Worm (Caenorhabditis elegans) whole organism, late embryonic: ENCODE data around the gene cox-11.

Source experiments
- C38D4.7 ChIP-seq: fragments of 200-800 bp; sonication (Bioruptor generic); optimal IDR thresholded peaks from 2 replicates; lab custom pipeline; 2018; ENCODE audit warnings: mild to moderate bottlenecking, missing genetic modification characterization, moderate library complexity, missing compliant biosample characterization
- F13H6.1 ChIP-seq: sonication (generic microtip); optimal IDR thresholded peaks from 2 replicates; lab custom pipeline; 2016; ENCODE audit warnings: missing genetic modification characterization, missing compliant biosample characterization
- K02D7.2 ChIP-seq: sonication (generic microtip); optimal IDR thresholded peaks from 2 replicates; lab custom pipeline; 2017; ENCODE audit warnings: mild to moderate bottlenecking, missing genetic modification characterization, missing compliant biosample characterization
- K09A11.1 ChIP-seq: sonication (generic microtip); optimal IDR thresholded peaks from 2 replicates; lab custom pipeline; 2017; ENCODE audit warnings: antibody characterized with exemption, mild to moderate bottlenecking, missing genetic modification characterization, missing compliant biosample characterization; ENCODE audit not compliant: insufficient read depth
- ahr-1 ChIP-seq: sonication (generic microtip); optimal IDR thresholded peaks from 2 replicates; lab custom pipeline; 2016; ENCODE audit warnings: missing genetic modification characterization, missing compliant biosample characterization
- ama-1 ChIP-seq: fragments of 150-350 bp; optimal IDR thresholded peaks from 2 replicates; lab custom pipeline; 2014
- ceh-22 ChIP-seq: sonication (generic microtip); optimal IDR thresholded peaks from 2 replicates; lab custom pipeline; 2017; ENCODE audit warnings: missing biosample characterization, missing genetic modification characterization
- ceh-31 ChIP-seq: sonication (generic microtip); optimal IDR thresholded peaks from 2 replicates; lab custom pipeline; 2016; ENCODE audit warnings: missing genetic modification characterization, missing compliant biosample characterization
- ceh-34 ChIP-seq: sonication (generic microtip); optimal IDR thresholded peaks from 2 replicates; lab custom pipeline; 2016; ENCODE audit warnings: mild to moderate bottlenecking, missing genetic modification characterization, missing compliant biosample characterization
- ceh-45 ChIP-seq: fragments of 200-800 bp; sonication (Bioruptor generic); IDR thresholded peaks from 2 replicates; pipeline ENCODE4 v1.3.6; 2022; ENCODE audit warnings: missing genetic modification reagents, missing genetic modification characterization, missing compliant biosample characterization
- ceh-6 ChIP-seq: fragments of 200-800 bp; sonication (Bioruptor generic); optimal IDR thresholded peaks from 2 replicates; lab custom pipeline; 2018; ENCODE audit warnings: mild to moderate bottlenecking, missing genetic modification characterization, missing compliant biosample characterization
- elt-2 ChIP-seq: sonication (generic microtip); optimal IDR thresholded peaks from 2 replicates; lab custom pipeline; 2016; ENCODE audit warnings: missing genetic modification reagents, missing genetic modification characterization, missing compliant biosample characterization
- elt-4 ChIP-seq: sonication (generic microtip); optimal IDR thresholded peaks from 2 replicates; lab custom pipeline; 2016; ENCODE audit warnings: missing genetic modification characterization, missing compliant biosample characterization
- eyg-1 ChIP-seq: sonication (generic microtip); optimal IDR thresholded peaks from 2 replicates; lab custom pipeline; 2016; ENCODE audit warnings: missing genotype, missing genetic modification characterization, missing compliant biosample characterization
- fax-1 ChIP-seq: sonication (generic microtip); optimal IDR thresholded peaks from 2 replicates; lab custom pipeline; 2016; ENCODE audit warnings: missing genotype, missing genetic modification characterization, missing compliant biosample characterization
- fkh-10 ChIP-seq: fragments of 150-350 bp; optimal IDR thresholded peaks from 2 replicates; lab custom pipeline; 2014; ENCODE audit warnings: missing biosample characterization, missing genetic modification reagents, missing genetic modification characterization
- hlh-13 ChIP-seq: fragments of 200-800 bp; sonication (Bioruptor generic); optimal IDR thresholded peaks from 2 replicates; lab custom pipeline; 2018; ENCODE audit warnings: mild to moderate bottlenecking, missing genetic modification characterization, missing compliant biosample characterization
- hlh-15 ChIP-seq: sonication (generic microtip); optimal IDR thresholded peaks from 2 replicates; lab custom pipeline; 2016; ENCODE audit warnings: missing genetic modification characterization, missing compliant biosample characterization
- hlh-30 ChIP-seq: sonication (generic microtip); optimal IDR thresholded peaks from 2 replicates; lab custom pipeline; 2017; ENCODE audit warnings: antibody characterized with exemption, missing genetic modification characterization, missing compliant biosample characterization; ENCODE audit not compliant: insufficient read depth
- hlh-6 ChIP-seq: sonication (generic microtip); optimal IDR thresholded peaks from 2 replicates; lab custom pipeline; 2016; ENCODE audit warnings: missing genotype, missing genetic modification characterization, missing compliant biosample characterization
- lim-6 ChIP-seq: sonication (generic microtip); optimal IDR thresholded peaks from 2 replicates; lab custom pipeline; 2016; ENCODE audit warnings: missing genetic modification characterization, missing compliant biosample characterization
- madf-2 ChIP-seq: sonication (generic microtip); optimal IDR thresholded peaks from 2 replicates; lab custom pipeline; 2017; ENCODE audit warnings: missing genetic modification characterization, missing compliant biosample characterization
- mec-3 ChIP-seq: sonication (generic microtip); optimal IDR thresholded peaks from 2 replicates; lab custom pipeline; 2016; ENCODE audit warnings: borderline replicate concordance, missing genetic modification characterization, missing compliant biosample characterization
- nfya-1 ChIP-seq: sonication (generic microtip); optimal IDR thresholded peaks from 2 replicates; lab custom pipeline; 2017; ENCODE audit warnings: missing genetic modification characterization, mild to moderate bottlenecking, missing compliant biosample characterization, antibody characterized with exemption, moderate library complexity
- nhr-11 ChIP-seq: fragments of 150-350 bp; optimal IDR thresholded peaks from 2 replicates; lab custom pipeline; 2014; ENCODE audit warnings: missing biosample characterization, missing genetic modification characterization
- odd-2 ChIP-seq: sonication (generic microtip); optimal IDR thresholded peaks from 2 replicates; lab custom pipeline; 2017; ENCODE audit warnings: antibody characterized with exemption, mild to moderate bottlenecking, missing genetic modification characterization, missing compliant biosample characterization
- pha-2 ChIP-seq: sonication (generic microtip); optimal IDR thresholded peaks from 2 replicates; lab custom pipeline; 2017; ENCODE audit warnings: mild to moderate bottlenecking, missing genetic modification characterization, missing compliant biosample characterization
- pha-4 ChIP-seq: fragments of 150-350 bp; optimal IDR thresholded peaks from 2 replicates; lab custom pipeline; 2018; ENCODE audit warnings: missing biosample characterization, missing genetic modification reagents, missing genetic modification characterization
- rnt-1 ChIP-seq: sonication (generic microtip); optimal IDR thresholded peaks from 2 replicates; lab custom pipeline; 2016; ENCODE audit warnings: missing genetic modification characterization, missing compliant biosample characterization
- sox-4 ChIP-seq: sonication (generic microtip); optimal IDR thresholded peaks from 2 replicates; lab custom pipeline; 2017; ENCODE audit warnings: mild to moderate bottlenecking, missing genetic modification characterization, inconsistent platforms, missing compliant biosample characterization
- tbx-7 ChIP-seq: sonication (generic microtip); optimal IDR thresholded peaks from 2 replicates; lab custom pipeline; 2016; ENCODE audit warnings: missing genotype, missing genetic modification characterization, missing compliant biosample characterization
- zip-5 ChIP-seq: sonication (generic microtip); optimal IDR thresholded peaks from 2 replicates; lab custom pipeline; 2016; ENCODE audit warnings: missing genetic modification characterization, missing compliant biosample characterization

Gene cox-11

DNA sequence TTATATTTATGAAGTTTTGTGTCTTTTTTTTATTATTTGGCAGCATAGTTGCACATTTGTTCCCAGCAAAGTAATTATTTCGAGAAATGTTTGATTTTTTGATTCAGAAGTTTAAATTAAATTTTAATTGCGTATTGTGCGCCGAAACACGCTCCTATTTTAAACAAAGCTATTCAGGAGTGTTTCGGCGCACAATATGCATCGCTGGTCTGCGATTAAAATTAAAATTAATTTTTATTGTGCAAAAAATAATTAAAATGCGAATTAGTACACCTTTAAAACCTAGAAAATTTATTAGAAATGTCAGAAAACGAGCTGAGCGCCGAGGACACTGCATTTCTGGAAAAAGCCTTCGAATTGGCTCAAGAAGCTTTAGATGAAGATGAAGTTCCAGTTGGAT, 749 bp upstream of the cox-11 start, which contains the start of gene JC8.4:
Gene JC8.4, plus strand, starts transcription at position 301 of the 400 bp plus-strand sequence.
- TF ChIP-seq F13H6.1 (tag; lab: Kevin White, UChicago), result no peak
- TF ChIP-seq pha-4, result no peak
- TF ChIP-seq madf-2 (tag; lab: Kevin White, UChicago), result no peak
- TF ChIP-seq nfya-1 (tag; lab: Kevin White, UChicago), result no peak

DNA sequence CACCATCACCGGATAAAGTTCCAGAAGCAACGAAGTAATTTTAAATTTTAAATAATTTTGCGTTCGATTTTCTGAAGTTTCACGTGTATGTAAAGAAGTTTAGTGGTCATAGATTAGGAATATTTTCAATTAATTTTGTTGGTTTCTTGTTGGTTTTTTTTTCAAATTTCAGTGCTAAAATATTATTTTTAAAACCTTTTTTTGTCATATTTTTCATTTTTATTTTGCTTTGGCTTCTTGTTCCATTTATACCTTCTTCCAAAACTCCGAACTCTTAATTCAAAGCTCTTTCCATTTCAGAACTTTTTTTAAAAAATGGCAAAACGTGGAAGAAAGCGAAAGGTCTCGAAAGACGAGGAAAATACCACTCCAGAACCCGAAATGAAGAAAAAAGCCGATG, 2.8 kb downstream of the cox-11 start, which contains the start of gene JC8.7:
Gene JC8.7, plus strand, starts transcription at position 301 of the 400 bp plus-strand sequence.
- TF ChIP-seq K02D7.2 (tag; lab: Kevin White, UChicago), result no peak
- no peak for TF ChIP-seq pha-2 (tag; lab: Kevin White, UChicago)
- TF ChIP-seq, all 69 proteins: peak for 0

DNA sequence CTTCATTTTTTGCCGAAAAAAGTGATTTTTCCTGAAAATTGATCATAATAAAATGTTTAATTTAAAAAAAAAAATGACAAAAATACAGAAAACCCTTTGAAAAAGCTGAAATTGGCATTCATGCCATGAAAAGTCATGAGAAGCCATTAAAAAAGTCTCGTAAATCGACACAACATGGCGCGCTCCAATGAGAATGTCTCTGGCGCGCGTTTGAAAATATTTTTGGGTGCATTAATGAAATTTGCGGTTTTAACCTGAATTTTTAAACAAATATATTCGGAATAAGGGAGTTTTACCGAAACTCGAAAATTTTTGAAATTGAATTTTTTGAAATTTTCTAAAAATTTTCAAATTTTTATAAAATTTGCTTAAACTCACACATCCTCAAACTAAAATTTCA, 3.7 kb downstream of the cox-11 start:
- TF ChIP-seq madf-2 (tag; lab: Kevin White, UChicago), result no peak
- TF ChIP-seq ceh-6, result no peak
- TF ChIP-seq ahr-1, result no peak
- no peak for TF ChIP-seq fkh-10 (GFP tag; lab: Kevin White, UChicago)
- no peak for TF ChIP-seq hlh-6
- TF ChIP-seq rnt-1 (tag; lab: Kevin White, UChicago), result no peak
- no peak for TF ChIP-seq hlh-13 (GFP tag; lab: Kevin White, UChicago)
- no peak for TF ChIP-seq ceh-45 (GFP tag; lab: Robert Waterston, UW)
- TF ChIP-seq zip-5 (tag; lab: Kevin White, UChicago), result no peak
- no peak for TF ChIP-seq tbx-7
- no peak for TF ChIP-seq ceh-31 (tag; lab: Kevin White, UChicago)
- TF ChIP-seq pha-4, result no peak
- TF ChIP-seq nhr-11, result no peak
- TF ChIP-seq ceh-34, result no peak

DNA sequence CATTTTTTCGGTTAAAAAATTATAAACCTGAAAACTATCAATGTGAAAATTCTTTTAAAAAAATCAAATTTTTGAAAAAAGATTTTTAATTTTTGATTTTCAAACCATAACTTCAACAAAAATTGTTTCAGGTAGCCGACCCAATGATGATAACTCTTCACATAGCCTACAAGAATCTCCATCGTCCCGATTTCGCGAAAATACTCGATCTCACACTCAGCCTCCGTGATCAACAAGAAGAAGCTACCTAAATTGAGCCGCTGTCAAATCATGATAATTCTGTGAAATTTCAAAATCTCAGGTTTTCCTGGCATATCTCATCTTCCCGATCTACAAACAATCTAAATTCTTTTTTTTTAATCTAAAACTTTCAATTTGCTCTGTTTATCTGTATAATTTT, 6.1 kb downstream of the cox-11 start:
- TF ChIP-seq tbx-7 (no peak), ceh-6 (no peak), sox-4 (tag; lab: Kevin White, UChicago) (no peak), mec-3 (tag; lab: Kevin White, UChicago) (no peak), ama-1 (lab: Kevin White, UChicago) (no peak), C38D4.7 (no peak)

DNA sequence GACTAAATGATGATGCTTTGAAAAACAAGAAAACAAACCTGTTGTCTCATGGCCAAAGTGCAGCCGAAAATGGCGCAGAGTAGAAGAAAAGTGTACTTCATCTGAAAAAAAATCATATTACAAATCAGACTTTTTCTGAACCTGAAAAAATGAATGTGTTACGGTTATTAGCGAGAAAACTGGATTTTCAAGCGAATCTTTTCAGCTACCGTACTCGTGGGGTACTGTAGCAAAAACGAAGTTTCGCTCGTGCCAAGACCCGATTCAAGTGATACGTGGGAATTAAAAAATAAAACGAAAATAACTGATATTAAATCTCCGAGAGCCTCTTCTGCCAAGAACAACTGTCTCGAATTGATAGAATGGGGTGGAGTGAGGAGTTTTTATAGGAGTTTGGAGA, 8.1 kb downstream of the cox-11 start, which contains the start of gene ttr-51:
Gene ttr-51, minus strand, starts transcription at position 101 of the 400 bp plus-strand sequence.
- TF ChIP-seq odd-2 (tag; lab: Kevin White, UChicago) (no peak), K02D7.2 (tag; lab: Kevin White, UChicago) (no peak), elt-4 (tag; lab: Kevin White, UChicago) (no peak), hlh-15 (tag; lab: Kevin White, UChicago) (no peak), fkh-10 (GFP tag; lab: Kevin White, UChicago) (no peak), ceh-31 (tag; lab: Kevin White, UChicago) (no peak), lim-6 (no peak), hlh-30 (tag; lab: Kevin White, UChicago) (no peak), fax-1 (tag; lab: Kevin White, UChicago) (no peak), ceh-22 (tag; lab: Kevin White, UChicago) (no peak)

DNA sequence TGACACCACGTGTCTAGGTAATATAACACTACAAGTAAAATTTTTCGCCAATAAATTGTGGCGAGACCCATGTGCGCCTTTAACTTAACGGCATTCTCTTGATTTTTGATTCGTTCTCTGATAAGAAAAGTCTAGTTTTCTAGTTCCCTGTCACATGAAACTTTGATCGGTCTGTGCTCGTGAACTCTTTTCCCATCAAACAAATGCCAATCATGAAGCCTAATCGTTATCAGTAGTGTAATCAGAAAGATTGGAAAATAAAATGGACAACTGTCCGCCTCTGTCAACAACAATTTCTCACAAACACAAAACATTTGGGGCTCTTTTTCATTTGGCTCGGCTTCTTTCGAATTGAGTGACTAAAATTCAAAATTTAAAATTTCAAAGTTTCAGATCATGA, 9.7 kb downstream of the cox-11 start, which contains the start of gene ttr-45:
Gene ttr-45, plus strand, starts transcription at position 385 of the 400 bp plus-strand sequence.
- TF ChIP-seq K09A11.1 (tag; lab: Kevin White, UChicago), result no peak
- no peak for TF ChIP-seq fax-1 (tag; lab: Kevin White, UChicago)
- TF ChIP-seq elt-2, result peak; percentile 61
- TF ChIP-seq eyg-1 (tag; lab: Kevin White, UChicago), result no peak
- no peak for TF ChIP-seq zip-5 (tag; lab: Kevin White, UChicago)
- no peak for TF ChIP-seq pha-2 (tag; lab: Kevin White, UChicago)
